Fruit fly (Drosophila melanogaster) whole organism, embryonic: ENCODE measurements around the gene Ctns.

Experiments used
- ATbp ChIP-seq: fragments of 200-800 bp; sonication (Bioruptor generic); optimal IDR thresholded peaks from 2 replicates; lab custom pipeline; 2017; ENCODE audit warnings: missing biosample characterization, mild to moderate bottlenecking, missing genetic modification characterization, missing genetic modification reagents
- Aef1 ChIP-seq: fragments of 200-800 bp; sonication (Bioruptor generic); IDR thresholded peaks from 3 replicates; pipeline ENCODE4 v1.3.6; 2022; ENCODE audit warnings: missing biosample characterization, missing genetic modification characterization
- Atf6 ChIP-seq: fragments of 200-800 bp; sonication (Bioruptor generic); IDR thresholded peaks from 2 replicates; pipeline ENCODE4 v1.3.6; 2022; ENCODE audit warnings: missing biosample characterization, missing genetic modification characterization
- CG10147 ChIP-seq: fragments of 200-800 bp; sonication (Bioruptor generic); optimal IDR thresholded peaks from 2 replicates; lab custom pipeline; 2019; ENCODE audit warnings: missing biosample characterization, mild to moderate bottlenecking, missing genetic modification characterization, moderate library complexity
- CG10209 ChIP-seq: fragments of 200-800 bp; sonication (Bioruptor generic); optimal IDR thresholded peaks from 3 replicates; lab custom pipeline; 2017; ENCODE audit warnings: missing biosample characterization, mild to moderate bottlenecking, missing genetic modification characterization, missing genetic modification reagents
- CG11085 ChIP-seq: fragments of 200-800 bp; sonication (Bioruptor generic); IDR thresholded peaks from 2 replicates; pipeline ENCODE4 v1.3.6; 2022; ENCODE audit warnings: missing biosample characterization, missing genetic modification characterization
- CG11504 ChIP-seq: fragments of 200-800 bp; sonication (Bioruptor generic); optimal IDR thresholded peaks from 3 replicates; lab custom pipeline; 2019; ENCODE audit warnings: missing biosample characterization, mild to moderate bottlenecking, missing genetic modification characterization, moderate library complexity
- CG14710 ChIP-seq: fragments of 200-800 bp; sonication (Bioruptor generic); optimal IDR thresholded peaks from 3 replicates; lab custom pipeline; 2019; ENCODE audit warnings: missing biosample characterization, mild to moderate bottlenecking, missing genetic modification characterization, moderate library complexity
- CG2129 ChIP-seq: fragments of 200-800 bp; sonication (Bioruptor generic); IDR thresholded peaks from 2 replicates; pipeline ENCODE4 v1.3.6; 2022; ENCODE audit warnings: missing biosample characterization, missing genetic modification characterization; ENCODE audit not compliant: partially characterized antibody
- CG30431 ChIP-seq: fragments of 200-800 bp; sonication (Bioruptor generic); optimal IDR thresholded peaks from 2 replicates; lab custom pipeline; 2017; ENCODE audit warnings: missing biosample characterization, missing genetic modification characterization
- CG3065 ChIP-seq: fragments of 200-800 bp; sonication (Bioruptor generic); optimal IDR thresholded peaks from 2 replicates; lab custom pipeline; 2016; ENCODE audit warnings: missing biosample characterization, missing genetic modification characterization
- CG3281 ChIP-seq: fragments of 200-800 bp; sonication (Bioruptor generic); optimal IDR thresholded peaks from 3 replicates; lab custom pipeline; 2017; ENCODE audit warnings: missing biosample characterization, mild to moderate bottlenecking, missing genetic modification characterization
- CG3847 ChIP-seq: fragments of 200-800 bp; sonication (Bioruptor generic); IDR thresholded peaks from 2 replicates; pipeline ENCODE4 v1.3.6; 2022; ENCODE audit warnings: missing biosample characterization, missing genetic modification characterization
- CG3995 ChIP-seq: fragments of 200-800 bp; sonication (Bioruptor generic); optimal IDR thresholded peaks from 3 replicates; lab custom pipeline; 2016; ENCODE audit warnings: missing biosample characterization, missing genetic modification characterization
- CG4360 ChIP-seq: fragments of 200-800 bp; sonication (Bioruptor generic); IDR thresholded peaks from 2 replicates; pipeline ENCODE4 v1.3.6; 2022; ENCODE audit warnings: missing biosample characterization, missing genetic modification characterization
- CG4617 ChIP-seq: fragments of 200-800 bp; sonication (Bioruptor generic); optimal IDR thresholded peaks from 3 replicates; lab custom pipeline; 2016; ENCODE audit warnings: missing biosample characterization, missing genetic modification characterization, borderline replicate concordance
- CG4730 ChIP-seq: fragments of 200-800 bp; sonication (Bioruptor generic); IDR thresholded peaks from 2 replicates; pipeline ENCODE4 v1.3.6; 2022; ENCODE audit warnings: missing biosample characterization, missing genetic modification characterization
- CG6689 ChIP-seq: fragments of 200-800 bp; sonication (Bioruptor generic); IDR thresholded peaks from 2 replicates; pipeline ENCODE4 v1.3.6; 2022; ENCODE audit warnings: missing biosample characterization, missing genetic modification characterization
- CG6854 ChIP-seq: fragments of 200-800 bp; sonication (Bioruptor generic); optimal IDR thresholded peaks from 3 replicates; lab custom pipeline; 2017; ENCODE audit warnings: missing biosample characterization, mild to moderate bottlenecking, missing genetic modification characterization
- CG9215 ChIP-seq: fragments of 200-800 bp; sonication (Bioruptor generic); IDR thresholded peaks from 2 replicates; pipeline ENCODE4 v1.3.6; 2022; ENCODE audit warnings: missing biosample characterization, missing genetic modification characterization
- CG9817 ChIP-seq: fragments of 200-800 bp; sonication (Bioruptor generic); optimal IDR thresholded peaks from 2 replicates; lab custom pipeline; 2018; ENCODE audit warnings: missing biosample characterization, mild to moderate bottlenecking, missing genetic modification characterization, moderate library complexity
- CkIIα-i1 ChIP-seq: fragments of 200-800 bp; sonication (Bioruptor generic); IDR thresholded peaks from 2 replicates; pipeline ENCODE4 v1.3.6; 2022; ENCODE audit warnings: missing biosample characterization, missing genetic modification characterization
- Ets65A ChIP-seq: fragments of 200-800 bp; sonication (Bioruptor generic); peaks from one replicate; lab custom pipeline; 2016; ENCODE audit warnings: missing biosample characterization, missing genetic modification characterization
- Fer2 ChIP-seq: fragments of 200-800 bp; sonication (Bioruptor generic); optimal IDR thresholded peaks from 2 replicates; lab custom pipeline; 2018; ENCODE audit warnings: missing biosample characterization, mild to moderate bottlenecking, missing genetic modification characterization, moderate library complexity
- Gug ChIP-seq: fragments of 200-800 bp; sonication (Bioruptor generic); IDR thresholded peaks from 4 replicates; pipeline ENCODE4 v1.3.6; 2022; ENCODE audit warnings: missing biosample characterization, missing genetic modification characterization
- HLH4C ChIP-seq: fragments of 200-800 bp; sonication (Bioruptor generic); IDR thresholded peaks from 3 replicates; pipeline ENCODE4 v1.3.6; 2022; ENCODE audit warnings: missing biosample characterization, missing genetic modification characterization; ENCODE audit not compliant: partially characterized antibody
- HmgZ ChIP-seq: fragments of 200-800 bp; sonication (Bioruptor generic); optimal IDR thresholded peaks from 2 replicates; lab custom pipeline; 2018; ENCODE audit warnings: missing biosample characterization, mild to moderate bottlenecking, missing genetic modification characterization
- Jarid2 ChIP-seq: fragments of 200-800 bp; sonication (Bioruptor generic); optimal IDR thresholded peaks from 3 replicates; lab custom pipeline; 2017; ENCODE audit warnings: mild to moderate bottlenecking, missing biosample characterization, missing genetic modification reagents, missing genetic modification characterization
- MBD-R2 ChIP-seq: fragments of 200-800 bp; sonication (Bioruptor generic); IDR thresholded peaks from 2 replicates; pipeline ENCODE4 v1.3.6; 2022; ENCODE audit warnings: missing biosample characterization, missing genetic modification characterization
- Meics ChIP-seq: fragments of 200-800 bp; sonication (Bioruptor generic); optimal IDR thresholded peaks from 2 replicates; lab custom pipeline; 2017; ENCODE audit warnings: missing biosample characterization, mild to moderate bottlenecking, missing genetic modification characterization
- Nf-YA ChIP-seq: fragments of 200-800 bp; sonication (Bioruptor generic); IDR thresholded peaks from 2 replicates; pipeline ENCODE4 v1.3.6; 2022; ENCODE audit warnings: missing biosample characterization, missing genetic modification characterization
- Oaz ChIP-seq: fragments of 200-800 bp; sonication (Bioruptor generic); IDR thresholded peaks from 2 replicates; pipeline ENCODE4 v1.3.6; 2022; ENCODE audit warnings: missing biosample characterization, missing genetic modification characterization
- amos ChIP-seq: fragments of 200-800 bp; sonication (Bioruptor generic); IDR thresholded peaks from 2 replicates; pipeline ENCODE4 v1.3.6; 2022; ENCODE audit warnings: missing biosample characterization, missing genetic modification characterization; ENCODE audit not compliant: partially characterized antibody
- aop ChIP-seq: fragments of 200-800 bp; sonication (Bioruptor generic); IDR thresholded peaks from 2 replicates; pipeline ENCODE4 v1.3.6; 2022; ENCODE audit warnings: missing biosample characterization, missing genetic modification characterization
- br ChIP-seq: fragments of >200 bp; optimal IDR thresholded peaks from 2 replicates; lab custom pipeline; 2017
- croc ChIP-seq: fragments of 200-800 bp; sonication (Bioruptor generic); conservative IDR thresholded peaks from 3 replicates; pipeline ENCODE4 v1.3.6; 2022; ENCODE audit warnings: missing biosample characterization, missing genetic modification characterization
- cwo ChIP-seq: fragments of 200-800 bp; sonication (Bioruptor generic); optimal IDR thresholded peaks from 3 replicates; lab custom pipeline; 2017; ENCODE audit warnings: missing biosample characterization, missing genetic modification characterization, mild to moderate bottlenecking, moderate library complexity, missing genetic modification reagents
- da ChIP-seq: fragments of 200-800 bp; sonication (Bioruptor generic); optimal IDR thresholded peaks from 2 replicates; lab custom pipeline; 2016; ENCODE audit warnings: missing biosample characterization, missing genetic modification characterization
- dmrt11E ChIP-seq: fragments of 200-800 bp; sonication (Bioruptor generic); optimal IDR thresholded peaks from 3 replicates; lab custom pipeline; 2018; ENCODE audit warnings: missing biosample characterization, mild to moderate bottlenecking, missing genetic modification characterization, moderate library complexity
- gcm2 ChIP-seq: fragments of 200-800 bp; sonication (Bioruptor generic); optimal IDR thresholded peaks from 2 replicates; lab custom pipeline; 2016; ENCODE audit warnings: missing biosample characterization, missing genetic modification characterization
- gro ChIP-seq: fragments of 200-800 bp; sonication (Bioruptor generic); optimal IDR thresholded peaks from 2 replicates; lab custom pipeline; 2016; ENCODE audit warnings: missing biosample characterization, missing genetic modification characterization
- gsb ChIP-seq: fragments of 200-800 bp; sonication (Bioruptor generic); IDR thresholded peaks from 2 replicates; pipeline ENCODE4 v1.3.6; 2022; ENCODE audit warnings: missing biosample characterization, missing genetic modification characterization
- ham ChIP-seq: fragments of 200-800 bp; sonication (Bioruptor generic); IDR thresholded peaks from 2 replicates; pipeline ENCODE4 v1.3.6; 2022; ENCODE audit warnings: missing biosample characterization, missing genetic modification characterization
- nerfin-2 ChIP-seq: fragments of 200-800 bp; sonication (Bioruptor generic); IDR thresholded peaks from 2 replicates; pipeline ENCODE4 v1.3.6; 2022; ENCODE audit warnings: missing biosample characterization, missing genetic modification characterization; ENCODE audit not compliant: partially characterized antibody
- nom ChIP-seq: fragments of 200-800 bp; sonication (Bioruptor generic); optimal IDR thresholded peaks from 2 replicates; lab custom pipeline; 2017; ENCODE audit warnings: missing biosample characterization, missing genetic modification characterization, mild to moderate bottlenecking, moderate library complexity, missing genetic modification reagents
- onecut ChIP-seq: fragments of 200-800 bp; sonication (Bioruptor generic); IDR thresholded peaks from 2 replicates; pipeline ENCODE4 v1.3.6; 2022; ENCODE audit warnings: missing biosample characterization, missing genetic modification characterization
- p53 ChIP-seq: fragments of 200-800 bp; sonication (Bioruptor generic); optimal IDR thresholded peaks from 2 replicates; lab custom pipeline; 2016; ENCODE audit warnings: missing biosample characterization, missing genetic modification characterization
- row ChIP-seq: fragments of 200-800 bp; sonication (Bioruptor generic); IDR thresholded peaks from 3 replicates; pipeline ENCODE4 v1.3.6; 2022; ENCODE audit warnings: missing biosample characterization, missing genetic modification characterization
- tap ChIP-seq: fragments of 200-800 bp; optimal IDR thresholded peaks from 3 replicates; lab custom pipeline; 2019; ENCODE audit warnings: missing biosample characterization, mild to moderate bottlenecking, missing genetic modification characterization, moderate library complexity
- trh ChIP-seq: fragments of 200-800 bp; sonication (Bioruptor generic); optimal IDR thresholded peaks from 2 replicates; lab custom pipeline; 2016; ENCODE audit warnings: missing biosample characterization, missing genetic modification characterization
- twi ChIP-seq: fragments of 200-800 bp; optimal IDR thresholded peaks from 2 replicates; lab custom pipeline; 2019; ENCODE audit warnings: missing biosample characterization, mild to moderate bottlenecking, missing genetic modification characterization, moderate library complexity

Gene Ctns

DNA sequence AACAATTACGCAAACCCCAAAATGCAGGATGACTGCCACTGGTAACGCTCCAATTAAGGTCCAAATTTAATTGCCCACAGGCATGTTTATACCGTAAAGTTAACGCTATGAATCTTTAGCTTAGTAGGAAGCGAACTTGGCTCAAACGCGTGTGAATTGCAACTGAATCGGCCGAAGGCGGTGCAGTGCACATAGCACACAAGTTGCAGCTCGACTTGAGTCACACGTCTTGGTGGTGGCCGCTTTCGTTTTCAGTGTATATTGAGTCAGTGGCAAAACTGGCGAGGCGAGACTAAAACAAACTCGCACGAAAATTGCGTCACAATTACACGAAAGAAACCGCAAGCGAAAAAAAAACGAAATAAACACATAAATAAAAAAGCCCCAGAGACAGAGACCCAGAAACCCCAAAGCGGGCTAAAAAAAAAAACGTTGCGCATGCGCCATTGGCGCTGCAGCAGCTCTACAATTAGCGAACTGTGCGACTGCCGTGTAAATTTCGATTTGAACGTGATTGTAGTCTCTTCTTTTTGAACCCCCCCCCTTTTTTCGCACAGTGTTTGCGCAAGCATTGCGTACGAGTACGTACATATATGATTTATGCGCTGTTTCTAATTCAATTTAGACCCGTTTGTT is 49.2 kb downstream of the Ctns start (continued):
- TF ChIP-seq CG14710 = no peak
- peak; percentile 61 for TF ChIP-seq Ets65A (GFP tag; lab: Kevin White, UChicago)
- no peak for TF ChIP-seq CG3065 (GFP tag; lab: Kevin White, UChicago)
- no peak for TF ChIP-seq CG10147 (GFP tag; lab: Kevin White, UChicago)
- no peak for TF ChIP-seq ATbp (GFP tag; lab: Kevin White, UChicago)
- no peak for TF ChIP-seq cwo (GFP tag; lab: Kevin White, UChicago)
- no peak for TF ChIP-seq CG4360 (GFP tag; lab: Robert Waterston, UW)
- no peak for TF ChIP-seq Jarid2 (GFP tag; lab: Kevin White, UChicago)
- TF ChIP-seq gro (GFP tag; lab: Kevin White, UChicago) = no peak
- TF ChIP-seq p53 = no peak
- no peak for TF ChIP-seq Meics (GFP tag; lab: Kevin White, UChicago)
- TF ChIP-seq MBD-R2 (GFP tag; lab: Robert Waterston, UW) = no peak
- no peak for TF ChIP-seq CG3281 (GFP tag; lab: Kevin White, UChicago)
- TF ChIP-seq gcm2 (GFP tag; lab: Kevin White, UChicago) = no peak
- TF ChIP-seq Nf-YA (GFP tag; lab: Robert Waterston, UW) = no peak
- TF ChIP-seq nom (GFP tag; lab: Kevin White, UChicago) = no peak
- TF ChIP-seq aop (GFP tag; lab: Robert Waterston, UW) = no peak
- no peak for TF ChIP-seq HLH4C
- no peak for TF ChIP-seq CkIIα-i1
- TF ChIP-seq Aef1 = no peak
- peak; percentile 33; the same call in 1 of the 2 replicates for TF ChIP-seq CG4730 (GFP tag; lab: Robert Waterston, UW)
- no peak for TF ChIP-seq CG3995 (GFP tag; lab: Kevin White, UChicago)
- no peak for TF ChIP-seq da (GFP tag; lab: Kevin White, UChicago)
- TF ChIP-seq gsb = peak; percentile 25; the same call in 1 of the 2 replicates
- no peak for TF ChIP-seq CG2129 (GFP tag; lab: Robert Waterston, UW)
- TF ChIP-seq trh (GFP tag; lab: Kevin White, UChicago) = no peak
- TF ChIP-seq Oaz (GFP tag; lab: Robert Waterston, UW) = 0 out of 2 replicates have a peak, but pooled peaks have one; percentile 27
- TF ChIP-seq CG6854 (GFP tag; lab: Kevin White, UChicago) = no peak
- TF ChIP-seq croc = no peak
- TF ChIP-seq CG11085 (GFP tag; lab: Robert Waterston, UW) = peak; percentile 53
- no peak for TF ChIP-seq CG4617 (GFP tag; lab: Kevin White, UChicago)
- TF ChIP-seq br = no peak
- no peak for TF ChIP-seq Fer2 (tag; lab: Kevin White, UChicago)
- no peak for TF ChIP-seq twi (tag; lab: Kevin White, UChicago)
- TF ChIP-seq CG3847 = 0 out of 2 replicates have a peak, but pooled peaks have one; percentile 12
- peak; percentile 40; the same call in 2 of the 3 replicates for TF ChIP-seq row (GFP tag; lab: Robert Waterston, UW)
- peak; percentile 47; the same call in 1 of the 2 replicates for TF ChIP-seq Atf6 (GFP tag; lab: Robert Waterston, UW)
- TF ChIP-seq CG9817 (tag; lab: Kevin White, UChicago) = no peak
- 0 out of 2 replicates have a peak, but pooled peaks have one; percentile 20 for TF ChIP-seq CG6689 (GFP tag; lab: Robert Waterston, UW)
- TF ChIP-seq CG10209 (GFP tag; lab: Kevin White, UChicago) = no peak
- no peak for TF ChIP-seq CG30431 (GFP tag; lab: Kevin White, UChicago)
- TF ChIP-seq HmgZ (tag; lab: Kevin White, UChicago) = no peak
- peak; percentile 38; the same call in 1 of the 2 replicates for TF ChIP-seq ham (GFP tag; lab: Robert Waterston, UW)
- no peak for TF ChIP-seq onecut (GFP tag; lab: Robert Waterston, UW)
- TF ChIP-seq Gug (GFP tag; lab: Robert Waterston, UW) = no peak
- TF ChIP-seq CG9215 (GFP tag; lab: Robert Waterston, UW) = peak; percentile 31; the same call in 1 of the 2 replicates
- no peak for TF ChIP-seq amos (GFP tag; lab: Robert Waterston, UW)
- no peak for TF ChIP-seq CG11504 (tag; lab: Kevin White, UChicago)
- TF ChIP-seq dmrt11E (tag; lab: Kevin White, UChicago) = no peak
- no peak for TF ChIP-seq nerfin-2 (GFP tag; lab: Robert Waterston, UW)
- TF ChIP-seq tap = no peak
